Worm (Caenorhabditis elegans): ENCODE data around the gene ndua-7.

ndua-7 gene

DNA sequence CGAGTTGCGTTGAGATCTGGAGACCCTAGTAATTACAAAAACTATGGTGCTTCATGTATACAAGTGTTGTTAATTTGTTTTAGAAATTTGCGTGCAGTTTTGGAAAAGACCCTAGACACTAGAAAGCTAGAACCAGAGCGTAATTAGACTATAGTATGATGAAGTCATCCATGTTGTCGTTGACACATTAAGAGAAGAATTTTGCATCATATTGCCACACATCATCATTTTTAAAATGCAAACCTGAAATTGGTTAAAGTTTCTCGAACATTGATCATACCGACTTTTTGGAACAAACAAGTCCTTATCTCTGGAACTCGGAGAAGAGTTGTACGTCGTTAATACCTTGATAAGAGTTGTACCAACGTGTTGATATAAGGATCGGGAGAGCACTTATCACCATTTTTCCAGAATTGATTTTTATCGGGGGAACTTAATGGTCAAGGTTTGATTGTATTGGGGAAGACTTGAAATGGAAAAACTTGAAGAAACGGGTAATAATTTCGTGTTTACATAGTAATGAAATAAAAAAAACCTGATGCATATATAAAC, 26.5 kb downstream of the ndua-7 start:
- TF ChIP-seq pes-1 (GFP tag; IDR thresholded peaks at IDR 0.05) (no peak), aly-1 (tag; optimal IDR thresholded peaks at IDR 0.05) (no peak), tbx-11 (GFP tag; IDR thresholded peaks at IDR 0.05) (no peak), ets-7 (tag; optimal IDR thresholded peaks at IDR 0.05) (no peak), scrt-1 (GFP tag; IDR thresholded peaks at IDR 0.05) (no peak), hnd-1 (tag; optimal IDR thresholded peaks at IDR 0.05) (no peak), tra-4 (tag; optimal IDR thresholded peaks at IDR 0.05) (no peak), flt-1 (GFP tag; IDR thresholded peaks at IDR 0.05) (no peak), ceh-13 (GFP tag; optimal IDR thresholded peaks at IDR 0.05) (no peak), ceh-36 (tag; optimal IDR thresholded peaks at IDR 0.05) (no peak), B0310.2 (tag; optimal IDR thresholded peaks at IDR 0.05) (no peak), tbx-37 (GFP tag; conservative IDR thresholded peaks at IDR 0.05) (no peak), ama-1 (optimal IDR thresholded peaks at IDR 0.05) (no peak), hmg-4 (GFP tag; optimal IDR thresholded peaks at IDR 0.05) (no peak)

DNA sequence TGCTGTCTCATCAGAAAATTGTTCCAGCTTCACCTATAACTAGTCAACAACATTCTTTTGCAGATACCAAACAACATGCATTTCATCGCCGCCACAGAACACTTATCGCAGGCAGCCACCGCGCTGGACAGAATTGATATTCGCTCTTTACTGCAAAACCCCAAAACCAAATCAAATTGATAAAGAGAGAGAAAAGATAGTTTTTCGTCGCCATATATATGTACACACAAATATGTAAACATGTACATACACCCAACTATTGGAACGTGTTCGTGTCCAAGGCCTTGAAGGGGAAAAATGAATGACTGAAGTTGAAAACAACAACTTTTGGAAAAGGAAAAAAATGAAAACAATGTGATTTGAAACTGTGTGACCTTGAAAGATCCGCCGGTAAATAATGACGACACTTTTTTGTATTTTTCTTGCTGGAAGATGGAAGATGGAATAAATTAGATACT, 29.0 kb downstream of the ndua-7 start:
- TF ChIP-seq tbx-37 (GFP tag; conservative IDR thresholded peaks at IDR 0.05) (no peak), ets-7 (tag; optimal IDR thresholded peaks at IDR 0.05) (no peak), ceh-13 (GFP tag; optimal IDR thresholded peaks at IDR 0.05) (no peak)

DNA sequence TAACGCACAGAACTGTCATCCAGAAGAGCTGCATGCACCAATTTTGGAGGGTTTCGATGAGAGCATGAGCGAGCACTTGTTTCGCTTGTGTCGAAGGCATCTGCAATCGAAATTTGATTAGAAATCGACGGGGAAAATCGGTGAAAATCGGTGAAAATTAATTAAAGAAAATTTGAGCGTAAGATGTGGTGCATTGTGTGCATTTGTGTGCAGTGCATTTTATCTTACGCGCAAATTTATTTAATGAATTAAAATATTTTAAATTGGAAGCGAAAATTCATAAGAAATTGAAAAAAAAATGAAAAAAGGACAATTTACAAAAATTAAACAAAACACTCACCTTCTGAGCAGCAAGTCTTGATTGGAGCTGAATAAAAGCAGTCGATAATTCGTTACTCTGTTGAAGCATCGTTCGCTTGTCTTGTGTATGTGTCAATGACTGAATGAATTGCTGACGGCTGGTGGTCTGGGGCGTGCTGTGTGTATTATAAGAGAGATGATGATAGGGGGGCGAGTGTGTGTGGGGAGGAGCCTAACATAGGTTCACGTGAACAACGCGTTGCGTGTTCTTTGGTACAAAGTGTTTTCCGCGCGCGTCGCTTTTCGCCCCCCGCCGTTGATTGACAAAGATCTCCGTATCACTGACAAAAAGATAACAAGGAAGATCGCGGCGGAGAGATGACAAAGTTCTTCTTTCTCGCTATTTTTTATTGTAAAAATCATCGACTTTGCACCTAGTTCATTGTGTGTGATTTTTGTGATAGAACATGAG, 32.6 kb downstream of the ndua-7 start:
- peak; percentile 66 for TF ChIP-seq hmg-4 (GFP tag; optimal IDR thresholded peaks at IDR 0.05)
- no peak for TF ChIP-seq hmbx-1 (tag; optimal IDR thresholded peaks at IDR 0.05)
- no peak for TF ChIP-seq pes-1 (GFP tag; IDR thresholded peaks at IDR 0.05)
- peak; percentile 10 for TF ChIP-seq ets-7 (tag; optimal IDR thresholded peaks at IDR 0.05)
- no peak for TF ChIP-seq B0310.2 (tag; optimal IDR thresholded peaks at IDR 0.05)
- TF ChIP-seq ceh-13 (GFP tag; optimal IDR thresholded peaks at IDR 0.05), result no peak
- no peak for TF ChIP-seq ceh-36 (tag; optimal IDR thresholded peaks at IDR 0.05)

DNA sequence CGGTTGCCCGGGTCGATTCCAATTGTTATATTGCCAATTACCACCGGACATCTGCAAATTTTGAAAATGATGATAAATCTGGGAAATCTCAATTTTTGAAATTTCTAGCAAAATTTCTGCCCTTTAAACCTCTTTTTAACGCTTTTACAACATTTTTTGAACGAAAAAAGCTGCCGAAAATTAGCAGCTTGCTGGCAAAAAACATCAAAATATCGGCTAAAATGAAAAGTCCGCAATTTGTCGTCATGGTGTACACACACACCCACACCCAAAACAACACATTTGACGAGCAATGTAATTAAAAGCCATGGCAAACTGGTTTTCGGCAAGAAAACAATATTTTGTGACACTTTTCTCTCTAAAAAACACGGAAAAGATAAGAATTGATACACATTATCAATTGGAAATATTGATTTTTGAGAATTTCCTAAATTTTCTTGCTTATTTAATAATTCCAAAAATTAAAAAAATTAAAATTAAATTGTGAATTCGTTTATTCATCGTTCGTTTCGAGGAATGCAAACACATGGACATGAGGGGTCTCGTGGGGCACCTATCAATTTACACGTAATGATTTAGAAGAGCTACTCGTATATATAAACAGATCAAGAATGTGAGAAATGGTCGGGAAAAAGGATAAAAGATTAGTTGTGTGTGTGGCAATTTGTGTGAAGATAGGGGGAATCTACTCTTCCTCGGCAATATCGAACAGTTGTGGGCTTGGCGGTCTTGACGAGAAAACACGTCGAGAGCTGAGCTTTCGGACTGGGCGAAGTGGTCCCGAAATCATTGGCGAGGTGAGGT, 33.6 kb downstream of the ndua-7 start, which contains the start of gene pqn-27:
Gene pqn-27 (minus strand): TSS at position 51 of the 804 bp plus-strand sequence.
- TF ChIP-seq sea-1 (GFP tag; conservative IDR thresholded peaks at IDR 0.05), result no peak
- TF ChIP-seq tbx-37 (GFP tag; conservative IDR thresholded peaks at IDR 0.05), result no peak
- no peak for TF ChIP-seq pes-1 (GFP tag; IDR thresholded peaks at IDR 0.05)
- peak; percentile 83 for TF ChIP-seq ama-1 (optimal IDR thresholded peaks at IDR 0.05)

DNA sequence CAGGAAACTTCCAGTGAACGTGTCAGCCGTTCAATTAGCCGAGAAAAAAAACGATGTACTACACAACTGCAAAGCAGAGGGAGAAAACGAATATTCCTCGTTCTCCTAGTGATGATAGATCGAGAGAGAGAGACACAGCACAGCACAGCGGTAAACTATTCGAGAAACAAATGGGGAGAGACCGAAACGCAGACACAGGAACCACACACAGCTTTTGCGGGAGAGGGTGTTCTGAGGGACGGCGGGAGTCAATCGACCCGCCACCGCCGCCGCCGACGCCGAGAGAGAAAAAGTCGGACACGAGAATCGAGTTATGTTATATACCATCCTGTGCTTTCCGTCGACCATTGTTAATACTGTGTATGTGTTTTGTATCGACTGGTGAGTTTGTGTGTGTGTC, 37.8 kb downstream of the ndua-7 start:
- TF ChIP-seq hmg-4 (GFP tag; optimal IDR thresholded peaks at IDR 0.05) (peak; percentile 52), B0310.2 (tag; optimal IDR thresholded peaks at IDR 0.05) (peak; percentile 45), tra-4 (tag; optimal IDR thresholded peaks at IDR 0.05) (no peak)

DNA sequence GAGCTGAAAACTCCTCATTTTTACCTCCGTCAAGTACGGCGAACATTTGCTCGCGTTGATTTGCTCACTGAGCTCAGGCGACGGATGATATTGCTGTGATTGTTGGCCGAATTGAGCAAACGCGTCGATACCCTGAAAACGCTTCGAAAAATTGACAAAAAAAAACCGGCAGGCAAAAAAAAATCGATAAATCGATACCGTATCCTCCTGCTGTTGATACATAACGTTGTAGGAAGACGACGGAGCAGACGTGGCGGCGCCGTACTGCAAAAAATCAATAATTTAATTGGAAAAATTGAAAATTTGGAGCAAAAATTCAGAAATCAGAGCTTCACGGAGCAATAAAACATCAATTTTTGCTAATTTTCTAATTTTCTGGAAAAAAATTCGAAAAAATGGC, 39.6 kb downstream of the ndua-7 start:
- no peak for TF ChIP-seq F13C5.2 (tag; optimal IDR thresholded peaks at IDR 0.05)
- TF ChIP-seq sea-1 (GFP tag; conservative IDR thresholded peaks at IDR 0.05), result no peak
- no peak for TF ChIP-seq tra-4 (tag; optimal IDR thresholded peaks at IDR 0.05)
- no peak for TF ChIP-seq hmbx-1 (tag; optimal IDR thresholded peaks at IDR 0.05)
- no peak for TF ChIP-seq pes-1 (GFP tag; IDR thresholded peaks at IDR 0.05)
- TF ChIP-seq aly-1 (tag; optimal IDR thresholded peaks at IDR 0.05), result no peak
- TF ChIP-seq ceh-36 (tag; optimal IDR thresholded peaks at IDR 0.05), result no peak
- TF ChIP-seq ets-7 (tag; optimal IDR thresholded peaks at IDR 0.05), result no peak
- no peak for TF ChIP-seq hmg-4 (GFP tag; optimal IDR thresholded peaks at IDR 0.05)
- TF ChIP-seq B0310.2 (tag; optimal IDR thresholded peaks at IDR 0.05), result no peak
- TF ChIP-seq ceh-13 (GFP tag; optimal IDR thresholded peaks at IDR 0.05), result no peak
- TF ChIP-seq tbx-11 (GFP tag; IDR thresholded peaks at IDR 0.05), result no peak
- TF ChIP-seq ama-1 (optimal IDR thresholded peaks at IDR 0.05), result no peak
- no peak for TF ChIP-seq flt-1 (GFP tag; IDR thresholded peaks at IDR 0.05)
- TF ChIP-seq scrt-1 (GFP tag; IDR thresholded peaks at IDR 0.05), result no peak

DNA sequence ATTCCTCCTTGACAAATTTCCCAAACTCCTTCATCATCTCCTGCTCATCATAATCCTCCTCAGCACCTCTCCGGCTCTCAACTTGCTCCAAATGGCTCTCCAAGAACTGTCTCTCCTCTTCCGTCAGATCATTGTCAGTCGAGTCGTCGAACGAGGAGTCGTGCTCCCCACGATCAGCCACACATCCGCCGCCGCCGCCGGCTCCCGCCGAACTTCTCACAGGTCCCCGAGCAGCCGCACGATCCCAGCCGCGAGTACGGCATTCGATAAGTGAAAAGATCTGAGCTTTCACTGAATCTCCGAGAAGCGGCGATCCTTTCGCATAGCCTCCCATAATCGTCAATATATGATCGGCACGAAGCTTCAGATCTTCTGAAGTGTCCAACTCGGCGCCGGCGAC, 43.1 kb downstream of the ndua-7 start:
- TF ChIP-seq ama-1 (optimal IDR thresholded peaks at IDR 0.05) (no peak), F13C5.2 (tag; optimal IDR thresholded peaks at IDR 0.05) (no peak), tra-4 (tag; optimal IDR thresholded peaks at IDR 0.05) (no peak), ceh-36 (tag; optimal IDR thresholded peaks at IDR 0.05) (no peak), sea-1 (GFP tag; conservative IDR thresholded peaks at IDR 0.05) (no peak), scrt-1 (GFP tag; IDR thresholded peaks at IDR 0.05) (no peak), hmbx-1 (tag; optimal IDR thresholded peaks at IDR 0.05) (no peak), B0310.2 (tag; optimal IDR thresholded peaks at IDR 0.05) (no peak), tbx-37 (GFP tag; conservative IDR thresholded peaks at IDR 0.05) (no peak), tbx-11 (GFP tag; IDR thresholded peaks at IDR 0.05) (no peak), ceh-13 (GFP tag; optimal IDR thresholded peaks at IDR 0.05) (no peak)

DNA sequence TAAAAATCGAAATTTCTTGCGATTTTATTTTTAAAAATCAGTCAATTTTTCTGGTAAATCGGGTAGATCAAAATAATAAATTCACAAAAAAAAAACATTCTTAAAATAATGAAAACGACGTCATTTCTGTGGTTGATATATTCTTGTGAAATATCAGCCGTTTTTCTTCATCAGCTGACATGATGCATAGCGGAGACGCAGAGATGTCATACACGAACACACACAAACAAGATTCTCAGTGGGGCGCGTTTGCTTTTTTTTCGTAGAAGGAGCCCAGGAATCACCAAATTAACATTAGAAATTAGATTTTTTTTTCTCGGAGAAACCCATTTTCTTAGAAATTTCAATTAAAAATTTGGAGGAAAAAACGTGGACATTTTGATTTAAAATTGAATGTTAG, 46.7 kb downstream of the ndua-7 start:
- peak; percentile 21 for TF ChIP-seq F13C5.2 (tag; optimal IDR thresholded peaks at IDR 0.05)
- no peak for TF ChIP-seq hmbx-1 (tag; optimal IDR thresholded peaks at IDR 0.05)

Data from whole organism, early embryonic.